Worm (Caenorhabditis elegans) whole organism, L2 larva: ENCODE measurements around the gene F21C10.13.

Source experiments
- R02D3.7 ChIP-seq: fragments of 150-350 bp; optimal IDR thresholded peaks from 2 replicates; lab custom pipeline; 2014; ENCODE audit warnings: missing biosample characterization, missing genetic modification characterization
- Y55F3AM.14 ChIP-seq: fragments of 200-800 bp; sonication (Bioruptor generic); optimal IDR thresholded peaks from 2 replicates; lab custom pipeline; 2018; ENCODE audit warnings: mild to moderate bottlenecking, missing genetic modification characterization, missing compliant biosample characterization
- ZK546.5 ChIP-seq: sonication (generic microtip); optimal IDR thresholded peaks from 2 replicates; lab custom pipeline; 2017; ENCODE audit warnings: missing biosample characterization, missing genetic modification characterization
- ama-1 ChIP-seq: fragments of 150-350 bp; optimal IDR thresholded peaks from 2 replicates; lab custom pipeline; 2018; ENCODE audit warnings: inconsistent platforms
- blmp-1 ChIP-seq: sonication (generic microtip); optimal IDR thresholded peaks from 2 replicates; lab custom pipeline; 2017; ENCODE audit warnings: missing genetic modification characterization, mild to moderate bottlenecking, missing compliant biosample characterization, antibody characterized with exemption, moderate library complexity; ENCODE audit not compliant: insufficient read depth
- egl-27 ChIP-seq: sonication (generic microtip); optimal IDR thresholded peaks from 3 replicates; lab custom pipeline; 2017; ENCODE audit warnings: missing biosample characterization, missing genetic modification reagents, missing genetic modification characterization
- lsy-2 ChIP-seq, 2 experiments: fragments of 150-350 bp in 1 of 2; sonication (generic microtip) in 1 of 2; optimal IDR thresholded peaks; 2 replicates each; lab custom pipeline; 2014 to 2017; ENCODE audit warnings: missing biosample characterization in 2 of 2, missing genetic modification characterization in 2 of 2
- nhr-11 ChIP-seq: fragments of 150-350 bp; optimal IDR thresholded peaks from 2 replicates; lab custom pipeline; 2014; ENCODE audit warnings: missing biosample characterization, missing genetic modification characterization
- nhr-23 ChIP-seq: fragments of 150-350 bp; optimal IDR thresholded peaks from 2 replicates; lab custom pipeline; 2014; ENCODE audit warnings: missing biosample characterization, missing genetic modification reagents, missing genetic modification characterization
- nhr-237 ChIP-seq: fragments of 150-350 bp; optimal IDR thresholded peaks from 2 replicates; lab custom pipeline; 2014; ENCODE audit warnings: missing biosample characterization, missing genetic modification characterization
- peb-1 ChIP-seq: fragments of 150-350 bp; optimal IDR thresholded peaks from 2 replicates; lab custom pipeline; 2014; ENCODE audit warnings: missing biosample characterization, missing genetic modification characterization
- snpc-4 ChIP-seq: fragments of 150-350 bp; optimal IDR thresholded peaks from 2 replicates; lab custom pipeline; 2014; ENCODE audit warnings: missing biosample characterization, missing genetic modification characterization
- unc-55 ChIP-seq: fragments of 150-350 bp; sonication (generic microtip); optimal IDR thresholded peaks from 3 replicates; lab custom pipeline; 2014; ENCODE audit warnings: missing biosample characterization, missing genetic modification reagents, missing genetic modification characterization

ce11 chrV:9101062-9101461 lies 21.0 kb upstream of the F21C10.13 start, which contains the start of gene frpr-6:
- no peak for TF ChIP-seq nhr-11 (tag; lab: Kevin White, UChicago)
- TF ChIP-seq egl-27: no peak
- TF ChIP-seq blmp-1: no peak
- no peak for TF ChIP-seq unc-55 (GFP tag; lab: Kevin White, UChicago)
- TF ChIP-seq nhr-23 (tag; lab: Kevin White, UChicago): no peak
- TF ChIP-seq R02D3.7 (tag; lab: Kevin White, UChicago): no peak
- no peak for TF ChIP-seq ama-1 (lab: Kevin White, UChicago)
- TF ChIP-seq lsy-2 (tag; optimal IDR thresholded peaks at IDR 0.05; lab: Kevin White, UChicago): no peak
- no peak for TF ChIP-seq ZK546.5 (tag; lab: Kevin White, UChicago)
- TF ChIP-seq Y55F3AM.14 (GFP tag; lab: Kevin White, UChicago): no peak
- TF ChIP-seq peb-1 (tag; lab: Kevin White, UChicago): no peak
- TF ChIP-seq nhr-237 (tag; lab: Kevin White, UChicago): no peak
- no peak for TF ChIP-seq snpc-4 (tag; lab: Kevin White, UChicago)
